Worm (Caenorhabditis elegans) whole organism, early embryonic: ENCODE data around the gene sru-48.

Experiments used
- ama-1 ChIP-seq: fragments of 150-350 bp; optimal IDR thresholded peaks from 2 replicates; lab custom pipeline; 2014
- ceh-13 ChIP-seq: fragments of 200-800 bp; sonication (Bioruptor generic); optimal IDR thresholded peaks from 2 replicates; lab custom pipeline; 2018; ENCODE audit warnings: mild to moderate bottlenecking, missing genetic modification characterization, missing compliant biosample characterization
- flt-1 ChIP-seq: fragments of 200-800 bp; sonication (Bioruptor generic); IDR thresholded peaks from 2 replicates; pipeline ENCODE4 v1.3.6; 2022; ENCODE audit warnings: missing genetic modification characterization, missing compliant biosample characterization

- TF ChIP-seq ama-1 (lab: Kevin White, UChicago) = no peak
- TF ChIP-seq ceh-13 (GFP tag; lab: Kevin White, UChicago) = no peak
- no peak for TF ChIP-seq flt-1 (GFP tag; lab: Robert Waterston, UW)
Observed at ce11 chrX:5179874-5180273, at the start of gene sru-48.
